Worm (Caenorhabditis elegans) whole organism, dauer: ENCODE data around the gene ptr-15.

ENCODE experiments used
- unc-62 ChIP-seq: sonication (generic microtip); optimal IDR thresholded peaks from 2 replicates; lab custom pipeline; 2017; ENCODE audit warnings: missing biosample characterization, missing genetic modification reagents, missing genetic modification characterization

The ptr-15 gene

ce11 chrV:6982813-6983212 is 13.0 kb upstream of the ptr-15 start, which contains the start of gene nhr-161:
nhr-161 (minus strand) TSS chrV:6982913.
- no peak for TF ChIP-seq unc-62

- TF ChIP-seq unc-62 = no peak
Observed at ce11 chrV:6979019-6979418, 9.2 kb upstream of the ptr-15 start, which contains the start of gene sre-12. sre-12 (minus strand) TSS chrV:6979119.

ce11 chrV:6976047-6976446 is 6.2 kb upstream of the ptr-15 start, which contains the start of gene srx-16:
srx-16 (plus strand) TSS chrV:6976347.
- no peak for TF ChIP-seq unc-62

- no peak for TF ChIP-seq unc-62
Observed at ce11 chrV:6971567-6971966, 1.8 kb upstream of the ptr-15 start, which contains the start of gene srx-59. srx-59 (plus strand) TSS chrV:6971867.

ce11 chrV:6956237-6956636 is 13.6 kb downstream of the ptr-15 start, which contains the start of gene mec-1:
mec-1 (plus strand) TSS chrV:6956537.
- no peak for TF ChIP-seq unc-62

- no peak for TF ChIP-seq unc-62
Observed at ce11 chrV:6953797-6954196, 16.0 kb downstream of the ptr-15 start, which contains the start of gene srg-31. srg-31 (minus strand) TSS chrV:6953897.

- TF ChIP-seq unc-62 = no peak
Observed at ce11 chrV:6951306-6951705, 18.5 kb downstream of the ptr-15 start, which contains the start of gene T07H8.11. T07H8.11 (minus strand) TSS chrV:6951406.

- TF ChIP-seq unc-62 = no peak
Observed at ce11 chrV:6949770-6950169, 20.0 kb downstream of the ptr-15 start, which contains the start of gene Y57E12B.11. Y57E12B.11 (minus strand) TSS chrV:6949870.

- TF ChIP-seq unc-62 = no peak
Observed at ce11 chrV:6948225-6948624, 21.6 kb downstream of the ptr-15 start, which contains the start of gene Y57E12B.1. Y57E12B.1 (plus strand) TSS chrV:6948525.

- no peak for TF ChIP-seq unc-62
Observed at ce11 chrV:6947442-6947841, 22.4 kb downstream of the ptr-15 start, which contains the start of gene Y57E12B.4. Y57E12B.4 (minus strand) TSS chrV:6947542.

ce11 chrV:6935878-6936277 is 33.9 kb downstream of the ptr-15 start, which contains the start of gene Y57E12B.10:
Y57E12B.10 (minus strand) TSS chrV:6935978.
- TF ChIP-seq unc-62 = no peak

- no peak for TF ChIP-seq unc-62
Observed at ce11 chrV:6934212-6934611, 35.6 kb downstream of the ptr-15 start, which contains the start of gene lipl-6. lipl-6 (minus strand) TSS chrV:6934312.

- no peak for TF ChIP-seq unc-62
Observed at ce11 chrV:6930284-6930683, 39.5 kb downstream of the ptr-15 start.

ce11 chrV:6928938-6929337 is 40.9 kb downstream of the ptr-15 start, which contains the start of gene unc-68:
unc-68 (minus strand) TSS chrV:6929038.
- no peak for TF ChIP-seq unc-62

ce11 chrV:6926633-6927032 is 43.2 kb downstream of the ptr-15 start:
- no peak for TF ChIP-seq unc-62

ce11 chrV:6919251-6919650 is 50.5 kb downstream of the ptr-15 start:
- TF ChIP-seq unc-62 = no peak

ce11 chrV:6917280-6917679 is 52.5 kb downstream of the ptr-15 start:
- TF ChIP-seq unc-62 = no peak
